Fruit fly (Drosophila melanogaster) whole organism: ENCODE data around the gene FoxL1.

ENCODE experiments used
- CG8478 ChIP-seq: fragments of >200 bp; optimal IDR thresholded peaks from 2 replicates; lab custom pipeline; 2018; ENCODE audit warnings: inconsistent platforms
- Dll ChIP-seq: fragments of >200 bp; optimal IDR thresholded peaks from 2 replicates; lab custom pipeline; 2017
- EcR ChIP-seq, 2 experiments: fragments of >200 bp; optimal IDR thresholded peaks; 2 replicates each; lab custom pipeline; 2017; ENCODE audit warnings: missing biosample characterization in 2 of 2, missing genetic modification characterization in 2 of 2, missing genetic modification reagents in 2 of 2

DNA sequence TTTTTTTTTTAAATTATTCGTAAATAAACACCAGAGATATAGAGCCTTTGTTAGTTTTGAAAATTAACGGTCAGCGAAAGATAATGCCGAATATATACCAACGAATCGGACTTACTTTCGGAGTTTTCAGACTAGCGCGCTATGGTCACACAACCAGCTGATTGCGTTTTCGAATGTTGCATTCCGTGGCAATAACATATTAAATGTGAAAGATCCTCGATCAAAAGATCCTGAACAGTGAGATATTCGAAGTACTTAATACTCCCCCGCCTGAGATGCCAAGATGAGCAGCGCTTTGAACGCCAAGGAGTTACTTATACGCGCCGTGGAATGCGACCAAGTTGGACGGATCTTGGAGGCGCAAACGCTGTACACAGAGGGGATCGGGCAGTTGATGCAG lies 15.4 kb upstream of the FoxL1 start, which contains the start of gene CG14985:
- TF ChIP-seq CG8478 (lab: Kevin White, UChicago) (no peak), Dll (lab: Kevin White, UChicago) (no peak), EcR (GFP tag; optimal IDR thresholded peaks at IDR 0.05; lab: Kevin White, UChicago) (no peak)
